Worm (Caenorhabditis elegans): Measurements from ENCODE around the gene bath-2.

The bath-2 gene

ce11 chrII:1897936-1898335 is 24.6 kb downstream of the bath-2 start, which contains the start of gene C46F9.6:
C46F9.6 (plus strand) TSS chrII:1898236.
- TF ChIP-seq Y53G8AR.9 (GFP tag; conservative IDR thresholded peaks at IDR 0.05) (no peak), B0035.1 (tag; optimal IDR thresholded peaks at IDR 0.05) (no peak), F22D6.2 (tag; optimal IDR thresholded peaks at IDR 0.05) (no peak), ets-4 (GFP tag; optimal IDR thresholded peaks at IDR 0.05) (no peak), snpc-1.1 (tag; optimal IDR thresholded peaks at IDR 0.05; ENCODE audit: insufficient read depth) (no peak), K12H6.12 (tag; optimal IDR thresholded peaks at IDR 0.05) (no peak), mel-28 (tag; optimal IDR thresholded peaks at IDR 0.05; ENCODE audit: borderline replicate concordance) (no peak), ceh-100 (GFP tag; IDR thresholded peaks at IDR 0.05) (no peak), ceh-27 (GFP tag; optimal IDR thresholded peaks at IDR 0.05) (no peak), lin-54 (GFP tag; optimal IDR thresholded peaks at IDR 0.05) (no peak), F55B11.4 (tag; optimal IDR thresholded peaks at IDR 0.05; ENCODE audit: borderline replicate concordance, insufficient read depth) (no peak), nhr-90 (tag; optimal IDR thresholded peaks at IDR 0.05) (no peak), snpc-1.3 (tag; optimal IDR thresholded peaks at IDR 0.05; ENCODE audit: insufficient read depth) (no peak), madf-6 (GFP tag; IDR thresholded peaks at IDR 0.05) (no peak), tbp1 (GFP tag; optimal IDR thresholded peaks at IDR 0.05) (no peak), rpc-1 (optimal IDR thresholded peaks at IDR 0.05) (no peak), rpc-1 (tag; optimal IDR thresholded peaks at IDR 0.05) (no peak), madf-10 (tag; optimal IDR thresholded peaks at IDR 0.05) (no peak), aptf-3 (GFP tag; IDR thresholded peaks at IDR 0.05) (no peak)

- no peak for TF ChIP-seq tbp1 (GFP tag; optimal IDR thresholded peaks at IDR 0.05)
- no peak for TF ChIP-seq mxl-1 (tag; optimal IDR thresholded peaks at IDR 0.05)
- no peak for TF ChIP-seq F33H1.4 (GFP tag; IDR thresholded peaks at IDR 0.05)
- no peak for TF ChIP-seq Y56A3A.18 (GFP tag; IDR thresholded peaks at IDR 0.05)
- TF ChIP-seq ceh-91 (GFP tag; IDR thresholded peaks at IDR 0.05) = no peak
- no peak for TF ChIP-seq Y67H2A.10 (GFP tag; conservative IDR thresholded peaks at IDR 0.05)
- TF ChIP-seq hmg-1.2 (GFP tag; IDR thresholded peaks at IDR 0.05) = no peak
- TF ChIP-seq F23B12.7 (tag; optimal IDR thresholded peaks at IDR 0.05; ENCODE audit: insufficient read depth) = no peak
- no peak for TF ChIP-seq akir-1 (GFP tag; optimal IDR thresholded peaks at IDR 0.05)
- no peak for TF ChIP-seq nfyb-1 (GFP tag; IDR thresholded peaks at IDR 0.05)
- no peak for TF ChIP-seq sea-2 (GFP tag; IDR thresholded peaks at IDR 0.05)
- TF ChIP-seq mes-4 (tag; optimal IDR thresholded peaks at IDR 0.05) = no peak
- no peak for TF ChIP-seq Y53F4B.3 (GFP tag; IDR thresholded peaks at IDR 0.05)
- no peak for TF ChIP-seq B0019.2 (GFP tag; conservative IDR thresholded peaks at IDR 0.05)
- TF ChIP-seq aptf-2 (GFP tag; conservative IDR thresholded peaks at IDR 0.05) = no peak
- TF ChIP-seq egl-18 (GFP tag; IDR thresholded peaks at IDR 0.05) = no peak
- no peak for TF ChIP-seq atf-7 (tag; optimal IDR thresholded peaks at IDR 0.05)
Measured at ce11 chrII:1895762-1896161, 26.8 kb downstream of the bath-2 start, which contains the start of gene math-25. math-25 (plus strand) TSS chrII:1896062.

- no peak for TF ChIP-seq somi-1 (GFP tag; optimal IDR thresholded peaks at IDR 0.05)
- no peak for TF ChIP-seq aptf-3 (GFP tag; IDR thresholded peaks at IDR 0.05)
- TF ChIP-seq pha-4 (tag; optimal IDR thresholded peaks at IDR 0.05) = no peak
- no peak for TF ChIP-seq attf-3 (GFP tag; conservative IDR thresholded peaks at IDR 0.05)
- TF ChIP-seq snpc-1.3 (tag; optimal IDR thresholded peaks at IDR 0.05; ENCODE audit: insufficient read depth) = no peak
- TF ChIP-seq cebp-1 (GFP tag; IDR thresholded peaks at IDR 0.05) = no peak
- no peak for TF ChIP-seq cebp-1 (tag; optimal IDR thresholded peaks at IDR 0.05)
- no peak for TF ChIP-seq tbx-9 (tag; optimal IDR thresholded peaks at IDR 0.05; ENCODE audit: borderline replicate concordance)
- no peak for TF ChIP-seq lin-26 (GFP tag; IDR thresholded peaks at IDR 0.05)
- TF ChIP-seq T26A5.8 (tag; optimal IDR thresholded peaks at IDR 0.05) = no peak
- TF ChIP-seq nfya-2 (GFP tag; IDR thresholded peaks at IDR 0.05) = no peak
- TF ChIP-seq ceh-58 (GFP tag; IDR thresholded peaks at IDR 0.05) = no peak
- TF ChIP-seq sptf-2 (GFP tag; optimal IDR thresholded peaks at IDR 0.05) = no peak
- no peak for TF ChIP-seq die-1 (tag; optimal IDR thresholded peaks at IDR 0.05)
- no peak for TF ChIP-seq madf-8 (GFP tag; conservative IDR thresholded peaks at IDR 0.05)
- no peak for TF ChIP-seq dpl-1 (GFP tag; optimal IDR thresholded peaks at IDR 0.05)
Measured at ce11 chrII:1895278-1895677, 27.3 kb downstream of the bath-2 start, which contains the start of gene C46F9.5. C46F9.5 (plus strand) TSS chrII:1895578.

All from whole organism, young adult.